Worm (Caenorhabditis elegans) whole organism, young adult: Measurements from ENCODE around the gene Y116A8A.7.
"Not testable (repeated sequence)": the region's sequence is repeated elsewhere in the genome, so short reads cannot be mapped to it uniquely, and the experiment has no call there.

Source experiments
- B0019.2 ChIP-seq: fragments of 200-800 bp; sonication (Bioruptor generic); conservative IDR thresholded peaks from 2 replicates; pipeline ENCODE4 v1.3.6; 2022; ENCODE audit warnings: missing genetic modification reagents, missing genetic modification characterization, missing compliant biosample characterization
- B0336.3 ChIP-seq: fragments of 200-800 bp; sonication (Bioruptor generic); IDR thresholded peaks from 2 replicates; pipeline ENCODE4 v1.3.6; 2022; ENCODE audit warnings: missing genetic modification characterization, missing compliant biosample characterization
- C17E4.6 ChIP-seq: fragments of 200-800 bp; sonication (Bioruptor generic); IDR thresholded peaks from 2 replicates; pipeline ENCODE4 v1.3.6; 2022; ENCODE audit warnings: missing genetic modification reagents, missing genetic modification characterization, missing compliant biosample characterization
- D2030.7 ChIP-seq: fragments of 200-800 bp; sonication (Bioruptor generic); IDR thresholded peaks from 2 replicates; pipeline ENCODE4 v1.3.6; 2022; ENCODE audit warnings: missing genetic modification reagents, missing genetic modification characterization, missing compliant biosample characterization
- F37B4.10 ChIP-seq: fragments of 200-800 bp; sonication (Bioruptor generic); IDR thresholded peaks from 2 replicates; pipeline ENCODE4 v1.3.6; 2022; ENCODE audit warnings: missing genetic modification characterization, missing compliant biosample characterization
- Y67H2A.10 ChIP-seq: fragments of 200-800 bp; sonication (Bioruptor generic); conservative IDR thresholded peaks from 2 replicates; pipeline ENCODE4 v1.3.6; 2022; ENCODE audit warnings: missing genetic modification reagents, missing genetic modification characterization, missing compliant biosample characterization
- Y95B8A.8 ChIP-seq: fragments of 200-800 bp; sonication (Bioruptor generic); IDR thresholded peaks from 2 replicates; pipeline ENCODE4 v1.3.6; 2022; ENCODE audit warnings: missing genetic modification reagents, missing genetic modification characterization, missing compliant biosample characterization
- ZK185.1 ChIP-seq: sonication (generic microtip); optimal IDR thresholded peaks from 2 replicates; lab custom pipeline; 2016; ENCODE audit warnings: mild to moderate bottlenecking, missing genetic modification characterization, missing compliant biosample characterization; ENCODE audit not compliant: poor library complexity, severe bottlenecking
- aptf-2 ChIP-seq: fragments of 200-800 bp; sonication (Bioruptor generic); conservative IDR thresholded peaks from 2 replicates; pipeline ENCODE4 v1.3.6; 2022; ENCODE audit warnings: missing genetic modification reagents, missing genetic modification characterization, missing compliant biosample characterization
- atf-7 ChIP-seq: sonication (generic microtip); optimal IDR thresholded peaks from 2 replicates; lab custom pipeline; 2017; ENCODE audit warnings: mild to moderate bottlenecking, missing genetic modification characterization, missing compliant biosample characterization
- attf-6 ChIP-seq: fragments of 200-800 bp; sonication (Bioruptor generic); IDR thresholded peaks from 2 replicates; pipeline ENCODE4 v1.3.6; 2022; ENCODE audit warnings: missing genetic modification reagents, missing genetic modification characterization, missing compliant biosample characterization
- bed-1 ChIP-seq: fragments of 200-800 bp; sonication (Bioruptor generic); IDR thresholded peaks from 2 replicates; pipeline ENCODE4 v1.3.6; 2022; ENCODE audit warnings: missing genetic modification reagents, missing genetic modification characterization, missing compliant biosample characterization
- bed-2 ChIP-seq: fragments of 200-800 bp; sonication (Bioruptor generic); IDR thresholded peaks from 2 replicates; pipeline ENCODE4 v1.3.6; 2022; ENCODE audit warnings: missing genetic modification reagents, missing genetic modification characterization, missing compliant biosample characterization
- cebp-2 ChIP-seq: fragments of 200-800 bp; sonication (Bioruptor generic); IDR thresholded peaks from 2 replicates; pipeline ENCODE4 v1.3.6; 2022; ENCODE audit warnings: missing genetic modification characterization, missing compliant biosample characterization
- ceh-100 ChIP-seq: fragments of 200-800 bp; sonication (Bioruptor generic); IDR thresholded peaks from 2 replicates; pipeline ENCODE4 v1.3.6; 2022; ENCODE audit warnings: missing genetic modification reagents, missing genetic modification characterization, missing compliant biosample characterization
- chd-7 ChIP-seq: sonication (generic microtip); optimal IDR thresholded peaks from 2 replicates; lab custom pipeline; 2016; ENCODE audit warnings: mild to moderate bottlenecking, missing genetic modification characterization, moderate library complexity, missing compliant biosample characterization
- egl-18 ChIP-seq: fragments of 200-800 bp; sonication (Bioruptor generic); IDR thresholded peaks from 2 replicates; pipeline ENCODE4 v1.3.6; 2022; ENCODE audit warnings: missing genetic modification reagents, missing genetic modification characterization, missing compliant biosample characterization
- egl-44 ChIP-seq: fragments of 200-800 bp; sonication (Bioruptor generic); IDR thresholded peaks from 2 replicates; pipeline ENCODE4 v1.3.6; 2022; ENCODE audit warnings: missing genetic modification reagents, missing genetic modification characterization, missing compliant biosample characterization
- egrh-3 ChIP-seq: fragments of 200-800 bp; sonication (Bioruptor generic); IDR thresholded peaks from 2 replicates; pipeline ENCODE4 v1.3.6; 2022; ENCODE audit warnings: missing genetic modification reagents, missing genetic modification characterization, missing compliant biosample characterization
- ets-4 ChIP-seq: fragments of 200-800 bp; sonication (Bioruptor generic); optimal IDR thresholded peaks from 2 replicates; lab custom pipeline; 2018; ENCODE audit warnings: mild to moderate bottlenecking, missing genetic modification characterization, missing compliant biosample characterization
- fkh-3 ChIP-seq: sonication (generic microtip); optimal IDR thresholded peaks from 2 replicates; lab custom pipeline; 2016; ENCODE audit warnings: mild to moderate bottlenecking, missing genetic modification characterization, missing compliant biosample characterization
- him-1 ChIP-seq: sonication (generic microtip); optimal IDR thresholded peaks from 2 replicates; lab custom pipeline; 2016; ENCODE audit warnings: missing genotype, missing genetic modification reagents, missing genetic modification characterization, missing compliant biosample characterization
- hmg-1.2 ChIP-seq: fragments of 200-800 bp; sonication (Bioruptor generic); IDR thresholded peaks from 2 replicates; pipeline ENCODE4 v1.3.6; 2022; ENCODE audit warnings: missing genetic modification reagents, missing genetic modification characterization, missing compliant biosample characterization
- hmg-20 ChIP-seq: fragments of 200-800 bp; sonication (Bioruptor generic); IDR thresholded peaks from 2 replicates; pipeline ENCODE4 v1.3.6; 2022; ENCODE audit warnings: missing genetic modification reagents, missing genetic modification characterization, missing compliant biosample characterization
- hsf-1 ChIP-seq: fragments of 200-800 bp; sonication (Bioruptor generic); IDR thresholded peaks from 2 replicates; pipeline ENCODE4 v1.3.6; 2022; ENCODE audit warnings: missing genetic modification reagents, missing genetic modification characterization, missing compliant biosample characterization
- lin-26 ChIP-seq: fragments of 200-800 bp; sonication (Bioruptor generic); IDR thresholded peaks from 2 replicates; pipeline ENCODE4 v1.3.6; 2022; ENCODE audit warnings: missing genetic modification reagents, missing genetic modification characterization, missing compliant biosample characterization
- lin-35 ChIP-seq, 3 experiments: fragments of 150-350 bp in 2 of 3; sonication (generic microtip) in 1 of 3; optimal IDR thresholded peaks; 2 replicates each; lab custom pipeline; 2014 to 2018; ENCODE audit warnings: missing biosample characterization in 3 of 3, missing genetic modification characterization in 3 of 3, missing genetic modification reagents in 3 of 3
- madf-10 ChIP-seq: sonication (generic microtip); optimal IDR thresholded peaks from 2 replicates; lab custom pipeline; 2016; ENCODE audit warnings: mild to moderate bottlenecking, missing genetic modification characterization, missing compliant biosample characterization
- madf-8 ChIP-seq: fragments of 200-800 bp; sonication (Bioruptor generic); conservative IDR thresholded peaks from 2 replicates; pipeline ENCODE4 v1.3.6; 2022; ENCODE audit warnings: missing genetic modification reagents, missing genetic modification characterization, missing compliant biosample characterization
- mcd-1 ChIP-seq: fragments of 200-800 bp; sonication (Bioruptor generic); IDR thresholded peaks from 2 replicates; pipeline ENCODE4 v1.3.6; 2022; ENCODE audit warnings: missing genetic modification reagents, missing genetic modification characterization, missing compliant biosample characterization
- nhr-120 ChIP-seq: fragments of 200-800 bp; sonication (Bioruptor generic); IDR thresholded peaks from 2 replicates; pipeline ENCODE4 v1.3.6; 2022; ENCODE audit warnings: missing genetic modification characterization, missing compliant biosample characterization
- nhr-80 ChIP-seq: sonication (generic microtip); optimal IDR thresholded peaks from 2 replicates; lab custom pipeline; 2016; ENCODE audit warnings: missing genetic modification characterization, missing compliant biosample characterization
- rpc-1 ChIP-seq, 2 experiments: fragments of 150-350 bp in 1 of 2; sonication (generic microtip) in 1 of 2; optimal IDR thresholded peaks; 2 replicates each; lab custom pipeline; 2014 to 2018; ENCODE audit warnings: missing biosample characterization in 1 of 2, missing genetic modification characterization in 1 of 2, missing genetic modification reagents in 1 of 2, missing genotype in 1 of 2
- sea-2 ChIP-seq: fragments of 200-800 bp; sonication (Bioruptor generic); IDR thresholded peaks from 2 replicates; pipeline ENCODE4 v1.3.6; 2022; ENCODE audit warnings: missing genetic modification characterization, missing compliant biosample characterization
- snpc-4 ChIP-seq, 5 experiments: fragments of 150-350 bp in 1 of 5; sonication (generic microtip) in 4 of 5; optimal IDR thresholded peaks; 2 replicates each; lab custom pipeline; 2014 to 2018; ENCODE audit warnings: missing genetic modification characterization in 5 of 5, missing biosample characterization in 3 of 5, antibody characterized with exemption in 2 of 5, mild to moderate bottlenecking in 2 of 5, missing compliant biosample characterization in 2 of 5, missing genotype in 2 of 5, moderate library complexity in 2 of 5, missing genetic modification reagents in 1 of 5
- tbp1 ChIP-seq: fragments of 200-800 bp; sonication (Bioruptor generic); optimal IDR thresholded peaks from 2 replicates; lab custom pipeline; 2018; ENCODE audit warnings: mild to moderate bottlenecking, missing genetic modification characterization, missing compliant biosample characterization
- tlf-1 ChIP-seq: fragments of 200-800 bp; sonication (Bioruptor generic); optimal IDR thresholded peaks from 2 replicates; lab custom pipeline; 2018; ENCODE audit warnings: mild to moderate bottlenecking, missing genetic modification characterization, missing compliant biosample characterization
- xnd-1 ChIP-seq: sonication (generic microtip); optimal IDR thresholded peaks from 2 replicates; lab custom pipeline; 2016; ENCODE audit warnings: missing genotype, missing genetic modification reagents, missing genetic modification characterization, missing compliant biosample characterization
- ztf-25 ChIP-seq: fragments of 200-800 bp; sonication (Bioruptor generic); IDR thresholded peaks from 2 replicates; pipeline ENCODE4 v1.3.6; 2022; ENCODE audit warnings: missing genetic modification reagents, missing genetic modification characterization, missing compliant biosample characterization
- ztf-28 ChIP-seq: fragments of 200-800 bp; sonication (Bioruptor generic); IDR thresholded peaks from 2 replicates; pipeline ENCODE4 v1.3.6; 2022; ENCODE audit warnings: missing genetic modification reagents, missing genetic modification characterization, missing compliant biosample characterization
- ztf-6 ChIP-seq: fragments of 200-800 bp; sonication (Bioruptor generic); IDR thresholded peaks from 2 replicates; pipeline ENCODE4 v1.3.6; 2022; ENCODE audit warnings: missing genetic modification reagents, missing genetic modification characterization, missing compliant biosample characterization

The Y116A8A.7 gene

ce11 chrIV:16831366-16831765 is 1.4 kb downstream of the Y116A8A.7 start, which contains the start of gene clec-194:
Gene clec-194 (plus strand): TSS chrIV:16831666.
- no peak for TF ChIP-seq fkh-3 (tag; lab: Kevin White, UChicago)
- TF ChIP-seq Y95B8A.8 (GFP tag; lab: Robert Waterston, UW), result no peak
- TF ChIP-seq ztf-25 (GFP tag; lab: Robert Waterston, UW), result no peak
- TF ChIP-seq egrh-3 (GFP tag; lab: Robert Waterston, UW), result no peak
- TF ChIP-seq lin-35 (GFP tag; optimal IDR thresholded peaks at IDR 0.05; lab: Kevin White, UChicago), result no peak
- no peak for TF ChIP-seq chd-7 (tag; lab: Kevin White, UChicago)
- TF ChIP-seq ztf-28 (GFP tag; lab: Robert Waterston, UW), result no peak
- no peak for TF ChIP-seq ets-4
- TF ChIP-seq egl-44 (GFP tag; lab: Robert Waterston, UW), result no peak
- TF ChIP-seq atf-7, result no peak
- no peak for TF ChIP-seq madf-10
- TF ChIP-seq bed-2 (GFP tag; lab: Robert Waterston, UW), result no peak
- no peak for TF ChIP-seq hsf-1 (GFP tag; lab: Robert Waterston, UW)
- no peak for TF ChIP-seq attf-6 (GFP tag; lab: Robert Waterston, UW)
- TF ChIP-seq cebp-2 (GFP tag; lab: Robert Waterston, UW), result no peak
- TF ChIP-seq, all 124 proteins: peak for 0

DNA sequence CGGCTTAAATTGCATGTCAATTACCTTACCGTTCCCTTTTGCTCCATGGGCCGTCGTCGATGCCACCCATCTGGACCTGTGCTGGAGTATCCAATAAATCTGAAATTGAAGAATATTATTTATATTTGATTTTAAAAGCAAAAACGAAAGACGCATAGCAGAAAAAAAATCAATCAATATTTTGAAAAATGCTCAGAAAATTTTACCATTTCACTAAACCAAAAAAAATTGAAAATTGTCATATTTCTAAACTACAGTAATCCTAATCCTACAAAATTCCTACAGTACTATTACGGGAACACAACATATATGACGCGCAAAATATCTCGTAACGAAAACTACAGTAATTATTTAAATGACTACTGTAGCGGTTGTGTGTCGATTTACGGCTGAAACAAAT is 12.9 kb downstream of the Y116A8A.7 start, which contains the start of gene Y116A8A.150:
Y116A8A.150 (minus strand) TSS at position 101 of the 400 bp plus-strand sequence.
- TF ChIP-seq him-1 (tag; lab: Kevin White, UChicago); ZK185.1 (tag; lab: Kevin White, UChicago); B0336.3: not testable (repeated sequence)

ce11 chrIV:16843563-16843962 is 13.6 kb downstream of the Y116A8A.7 start:
- TF ChIP-seq lin-26 (GFP tag; lab: Robert Waterston, UW) (peak; percentile 65), hmg-1.2 (GFP tag; lab: Robert Waterston, UW) (peak; percentile 9; the same call in 1 of the 2 replicates), attf-6 (GFP tag; lab: Robert Waterston, UW) (peak; percentile 87), tbp1 (peak; percentile 81), snpc-4 (tag; optimal IDR thresholded peaks at IDR 0.05; lab: Kevin White, UChicago) (peak in 1 of 4 experiments; percentile 61), rpc-1 (tag; optimal IDR thresholded peaks at IDR 0.05; lab: Kevin White, UChicago) (peak; percentile 47)
- TF ChIP-seq snpc-4 (GFP tag; optimal IDR thresholded peaks at IDR 0.05; lab: Kevin White, UChicago); rpc-1 (optimal IDR thresholded peaks at IDR 0.05; lab: Kevin White, UChicago): not testable (repeated sequence)
- TF ChIP-seq, all 124 proteins: peak for 6; not testable (repeated sequence) for 118

ce11 chrIV:16845376-16845775 is 15.4 kb downstream of the Y116A8A.7 start:
- TF ChIP-seq xnd-1 (tag; lab: Kevin White, UChicago) (peak; percentile 50), ztf-25 (GFP tag; lab: Robert Waterston, UW) (peak; percentile 88), mcd-1 (GFP tag; lab: Robert Waterston, UW) (peak; percentile 99), egrh-3 (GFP tag; lab: Robert Waterston, UW) (peak; percentile 82), B0019.2 (GFP tag; lab: Robert Waterston, UW) (peak; percentile 86), F37B4.10 (peak; percentile 100), ceh-100 (GFP tag; lab: Robert Waterston, UW) (peak; percentile 90), snpc-4 (tag; optimal IDR thresholded peaks at IDR 0.05; lab: Kevin White, UChicago) (peak in 2 of 4 experiments; percentile 60 to 83), attf-6 (GFP tag; lab: Robert Waterston, UW) (peak; percentile 97), Y95B8A.8 (GFP tag; lab: Robert Waterston, UW) (peak; percentile 98), ztf-6 (peak; percentile 84), tbp1 (peak; percentile 54), C17E4.6 (GFP tag; lab: Robert Waterston, UW) (peak; percentile 94), sea-2 (peak; percentile 90), egl-18 (peak; percentile 85; the same call in 1 of the 2 replicates), nhr-80 (tag; lab: Kevin White, UChicago) (peak; percentile 28), Y67H2A.10 (peak; percentile 88), bed-1 (GFP tag; lab: Robert Waterston, UW) (peak; percentile 93), hmg-20 (peak; percentile 90), aptf-2 (GFP tag; lab: Robert Waterston, UW) (peak; percentile 93), cebp-2 (GFP tag; lab: Robert Waterston, UW) (peak; percentile 98), nhr-120 (GFP tag; lab: Robert Waterston, UW) (0 out of 2 replicates have a peak, but pooled peaks have one; percentile 87), madf-8 (GFP tag; lab: Robert Waterston, UW) (peak; percentile 84), D2030.7 (GFP tag; lab: Robert Waterston, UW) (peak; percentile 93), tlf-1 (GFP tag; lab: Kevin White, UChicago) (peak; percentile 48)
- TF ChIP-seq snpc-4 (GFP tag; optimal IDR thresholded peaks at IDR 0.05; lab: Kevin White, UChicago), result not testable (repeated sequence)
